Worm (Caenorhabditis elegans) whole organism, L1 larva: ENCODE data around the gene K10C2.12.

Source experiments
- C04F5.9 ChIP-seq: sonication (generic microtip); optimal IDR thresholded peaks from 2 replicates; lab custom pipeline; 2016; ENCODE audit warnings: missing genetic modification characterization, missing compliant biosample characterization
- C34B4.2 ChIP-seq: sonication (generic microtip); optimal IDR thresholded peaks from 2 replicates; lab custom pipeline; 2017; ENCODE audit warnings: mild to moderate bottlenecking, missing genetic modification characterization, missing compliant biosample characterization
- F16B12.6 ChIP-seq: fragments of 150-350 bp; optimal IDR thresholded peaks from 2 replicates; lab custom pipeline; 2014; ENCODE audit warnings: missing biosample characterization, missing genetic modification characterization
- aha-1 ChIP-seq: fragments of 150-350 bp; optimal IDR thresholded peaks from 2 replicates; lab custom pipeline; 2014; ENCODE audit warnings: missing biosample characterization, missing genetic modification characterization
- aly-2 ChIP-seq: fragments of 150-350 bp; optimal IDR thresholded peaks from 2 replicates; lab custom pipeline; 2014; ENCODE audit warnings: missing biosample characterization, missing genetic modification characterization
- blmp-1 ChIP-seq: fragments of 150-350 bp; optimal IDR thresholded peaks from 2 replicates; lab custom pipeline; 2014; ENCODE audit warnings: missing biosample characterization, missing genetic modification characterization
- ceh-8 ChIP-seq: fragments of 200-800 bp; sonication (Bioruptor generic); optimal IDR thresholded peaks from 2 replicates; lab custom pipeline; 2018; ENCODE audit warnings: mild to moderate bottlenecking, missing genetic modification characterization, moderate library complexity, missing compliant biosample characterization
- ceh-88 ChIP-seq: fragments of 200-800 bp; sonication (Bioruptor generic); IDR thresholded peaks from 2 replicates; pipeline ENCODE4 v1.3.6; 2022; ENCODE audit warnings: missing genetic modification characterization, missing compliant biosample characterization
- ces-1 ChIP-seq: fragments of 150-350 bp; optimal IDR thresholded peaks from 2 replicates; lab custom pipeline; 2014; ENCODE audit warnings: missing biosample characterization, missing genetic modification reagents, missing genetic modification characterization
- elt-2 ChIP-seq: sonication (generic microtip); optimal IDR thresholded peaks from 2 replicates; lab custom pipeline; 2016; ENCODE audit warnings: missing genetic modification characterization, mild to moderate bottlenecking, inconsistent platforms, missing compliant biosample characterization, missing genetic modification reagents
- fkh-10 ChIP-seq: sonication (generic microtip); optimal IDR thresholded peaks from 2 replicates; lab custom pipeline; 2017; ENCODE audit warnings: missing biosample characterization, missing genetic modification reagents, missing genetic modification characterization
- fos-1 ChIP-seq: fragments of 150-350 bp; optimal IDR thresholded peaks from 2 replicates; lab custom pipeline; 2014; ENCODE audit warnings: missing biosample characterization, missing genetic modification characterization
- grh-1 ChIP-seq: fragments of 200-800 bp; sonication (Bioruptor generic); IDR thresholded peaks from 2 replicates; pipeline ENCODE4 v1.3.6; 2022; ENCODE audit warnings: missing genetic modification reagents, missing genetic modification characterization, missing compliant biosample characterization
- hlh-17 ChIP-seq: fragments of 200-800 bp; sonication (Bioruptor generic); optimal IDR thresholded peaks from 2 replicates; lab custom pipeline; 2018; ENCODE audit warnings: missing genetic modification characterization, mild to moderate bottlenecking, missing compliant biosample characterization, moderate library complexity, borderline replicate concordance
- hlh-4 ChIP-seq: sonication (generic microtip); optimal IDR thresholded peaks from 2 replicates; lab custom pipeline; 2016; ENCODE audit warnings: mild to moderate bottlenecking, missing genetic modification characterization, missing compliant biosample characterization
- isw-1 ChIP-seq: fragments of 200-800 bp; sonication (Bioruptor generic); IDR thresholded peaks from 2 replicates; pipeline ENCODE4 v1.3.6; 2022; ENCODE audit warnings: missing genetic modification characterization, missing compliant biosample characterization
- lin-13 ChIP-seq: fragments of 150-350 bp; optimal IDR thresholded peaks from 2 replicates; lab custom pipeline; 2014; ENCODE audit warnings: missing biosample characterization, missing genetic modification reagents, missing genetic modification characterization
- lin-14 ChIP-seq: fragments of 200-800 bp; sonication (Bioruptor generic); optimal IDR thresholded peaks from 2 replicates; lab custom pipeline; 2018; ENCODE audit warnings: mild to moderate bottlenecking, missing genetic modification characterization, moderate library complexity, missing compliant biosample characterization
- lin-39 ChIP-seq: fragments of 150-350 bp; optimal IDR thresholded peaks from 2 replicates; lab custom pipeline; 2014; ENCODE audit warnings: missing biosample characterization, missing genetic modification reagents, missing genetic modification characterization
- mab-9 ChIP-seq: fragments of 200-800 bp; sonication (Bioruptor generic); IDR thresholded peaks from 2 replicates; pipeline ENCODE4 v1.3.6; 2022; ENCODE audit warnings: missing genetic modification reagents, missing genetic modification characterization, missing compliant biosample characterization
- mdl-1 ChIP-seq, 2 experiments: fragments of 150-350 bp; optimal IDR thresholded peaks; 2 replicates each; lab custom pipeline; 2014 to 2017; ENCODE audit warnings: missing biosample characterization in 2 of 2, missing genetic modification characterization in 2 of 2, inconsistent platforms in 1 of 2
- mef-2 ChIP-seq: fragments of 150-350 bp; optimal IDR thresholded peaks from 2 replicates; lab custom pipeline; 2014; ENCODE audit warnings: missing biosample characterization, missing genetic modification characterization
- nhr-11 ChIP-seq: fragments of 150-350 bp; optimal IDR thresholded peaks from 2 replicates; lab custom pipeline; 2014; ENCODE audit warnings: missing biosample characterization, missing genetic modification characterization
- nhr-12 ChIP-seq: sonication (generic microtip); optimal IDR thresholded peaks from 2 replicates; lab custom pipeline; 2017; ENCODE audit warnings: missing biosample characterization, missing genetic modification characterization
- nhr-20 ChIP-seq: sonication (generic microtip); optimal IDR thresholded peaks from 2 replicates; lab custom pipeline; 2016; ENCODE audit warnings: mild to moderate bottlenecking, missing genetic modification characterization, missing compliant biosample characterization
- nhr-47 ChIP-seq: sonication (generic microtip); optimal IDR thresholded peaks from 2 replicates; lab custom pipeline; 2016; ENCODE audit warnings: mild to moderate bottlenecking, missing genetic modification characterization, moderate library complexity, missing compliant biosample characterization
- nhr-71 ChIP-seq: sonication (generic microtip); optimal IDR thresholded peaks from 2 replicates; lab custom pipeline; 2016; ENCODE audit warnings: mild to moderate bottlenecking, missing genetic modification characterization, moderate library complexity, missing compliant biosample characterization
- nhr-76 ChIP-seq: sonication (generic microtip); optimal IDR thresholded peaks from 2 replicates; lab custom pipeline; 2017; ENCODE audit warnings: missing biosample characterization, missing genetic modification characterization
- nhr-77 ChIP-seq: fragments of 150-350 bp; optimal IDR thresholded peaks from 2 replicates; lab custom pipeline; 2014; ENCODE audit warnings: missing biosample characterization, missing genetic modification characterization
- nhr-90 ChIP-seq: sonication (generic microtip); optimal IDR thresholded peaks from 2 replicates; lab custom pipeline; 2016; ENCODE audit warnings: mild to moderate bottlenecking, missing genetic modification characterization, missing compliant biosample characterization; ENCODE audit not compliant: poor library complexity
- pag-3 ChIP-seq: sonication (generic microtip); optimal IDR thresholded peaks from 2 replicates; lab custom pipeline; 2017; ENCODE audit warnings: missing genetic modification characterization, mild to moderate bottlenecking, missing compliant biosample characterization, antibody characterized with exemption, borderline replicate concordance; ENCODE audit not compliant: insufficient read depth
- skn-1 ChIP-seq: fragments of 150-350 bp; optimal IDR thresholded peaks from 2 replicates; lab custom pipeline; 2014; ENCODE audit warnings: missing biosample characterization, missing genetic modification characterization
- snu-23 ChIP-seq: sonication (generic microtip); optimal IDR thresholded peaks from 2 replicates; lab custom pipeline; 2016; ENCODE audit warnings: missing genetic modification characterization, missing compliant biosample characterization
- sox-4 ChIP-seq: sonication (generic microtip); optimal IDR thresholded peaks from 2 replicates; lab custom pipeline; 2016; ENCODE audit warnings: missing genetic modification characterization, missing compliant biosample characterization
- sptf-1 ChIP-seq: fragments of 150-350 bp; optimal IDR thresholded peaks from 2 replicates; lab custom pipeline; 2014; ENCODE audit warnings: missing biosample characterization, missing genetic modification characterization
- swsn-7 ChIP-seq: sonication (generic microtip); optimal IDR thresholded peaks from 2 replicates; lab custom pipeline; 2016; ENCODE audit warnings: missing genetic modification characterization, missing compliant biosample characterization
- tlp-1 ChIP-seq: fragments of 150-350 bp; optimal IDR thresholded peaks from 2 replicates; lab custom pipeline; 2014; ENCODE audit warnings: missing biosample characterization, missing genetic modification characterization
- unc-98 ChIP-seq: fragments of 200-800 bp; sonication (Bioruptor generic); IDR thresholded peaks from 2 replicates; pipeline ENCODE4 v1.3.6; 2022; ENCODE audit warnings: missing genetic modification characterization, missing compliant biosample characterization
- xbp-1 ChIP-seq: sonication (generic microtip); optimal IDR thresholded peaks from 2 replicates; lab custom pipeline; 2016; ENCODE audit warnings: missing genetic modification characterization, missing compliant biosample characterization

Gene K10C2.12

ce11 chrX:6448866-6449400 lies 28.4 kb upstream of the K10C2.12 start, which contains the start of gene fah-1 (continued):
- TF ChIP-seq grh-1 (GFP tag; lab: Robert Waterston, UW) (peak; percentile 65), skn-1 (tag; lab: Kevin White, UChicago) (peak; percentile 1), hlh-17 (GFP tag; lab: Kevin White, UChicago) (no peak), xbp-1 (peak; percentile 52), snu-23 (GFP tag; lab: Kevin White, UChicago) (peak; percentile 66), nhr-12 (tag; lab: Kevin White, UChicago) (no peak), mdl-1 (tag; optimal IDR thresholded peaks at IDR 0.05; lab: Kevin White, UChicago) (peak in 1 of 2 experiments; percentile 3), swsn-7 (tag; lab: Kevin White, UChicago) (peak; percentile 27)

- no peak for TF ChIP-seq nhr-20 (tag; lab: Kevin White, UChicago)
- TF ChIP-seq C04F5.9 (tag; lab: Kevin White, UChicago): no peak
- no peak for TF ChIP-seq lin-14 (GFP tag; lab: Kevin White, UChicago)
- no peak for TF ChIP-seq mab-9 (GFP tag; lab: Robert Waterston, UW)
- no peak for TF ChIP-seq fkh-10 (GFP tag; lab: Kevin White, UChicago)
- no peak for TF ChIP-seq tlp-1 (tag; lab: Kevin White, UChicago)
- TF ChIP-seq nhr-71 (tag; lab: Kevin White, UChicago): no peak
- TF ChIP-seq lin-39 (tag; lab: Kevin White, UChicago): no peak
- TF ChIP-seq unc-98 (GFP tag; lab: Robert Waterston, UW): no peak
- TF ChIP-seq nhr-90 (tag; lab: Kevin White, UChicago): no peak
- TF ChIP-seq nhr-47 (tag; lab: Kevin White, UChicago): no peak
- no peak for TF ChIP-seq hlh-4 (tag; lab: Kevin White, UChicago)
- no peak for TF ChIP-seq sox-4
- no peak for TF ChIP-seq mdl-1 (tag; optimal IDR thresholded peaks at IDR 0.05; lab: Kevin White, UChicago)
- TF ChIP-seq nhr-77 (tag; lab: Kevin White, UChicago): no peak
- no peak for TF ChIP-seq nhr-11 (tag; lab: Kevin White, UChicago)
- no peak for TF ChIP-seq nhr-76 (tag; lab: Kevin White, UChicago)
- TF ChIP-seq, all 84 proteins: peak for 0
These were observed 26.0 kb upstream of the K10C2.12 start, which contains the start of gene asp-14 for ce11 chrX:6446564-6446963. asp-14 (minus strand) TSS chrX:6446664.

ce11 chrX:6445239-6445638 lies 24.7 kb upstream of the K10C2.12 start:
- TF ChIP-seq elt-2 (tag; lab: Kevin White, UChicago) (peak; percentile 63), isw-1 (GFP tag; lab: Robert Waterston, UW) (no peak)

- TF ChIP-seq aly-2 (tag; lab: Kevin White, UChicago): no peak
These were observed 22.8 kb upstream of the K10C2.12 start, which contains the start of gene K10C2.7 for ce11 chrX:6443373-6443772. K10C2.7 (minus strand) TSS chrX:6443473.

ce11 chrX:6440464-6440863 lies 19.9 kb upstream of the K10C2.12 start, which contains the start of gene K10C2.14:
K10C2.14 (minus strand) TSS chrX:6440564.
- TF ChIP-seq ceh-8 (GFP tag; lab: Kevin White, UChicago) (no peak), tlp-1 (tag; lab: Kevin White, UChicago) (no peak), nhr-76 (tag; lab: Kevin White, UChicago) (no peak), nhr-71 (tag; lab: Kevin White, UChicago) (no peak), fos-1 (tag; lab: Kevin White, UChicago) (no peak), ceh-88 (GFP tag; lab: Robert Waterston, UW) (no peak), fkh-10 (GFP tag; lab: Kevin White, UChicago) (no peak), lin-13 (no peak), pag-3 (no peak), aha-1 (tag; lab: Kevin White, UChicago) (no peak), C04F5.9 (tag; lab: Kevin White, UChicago) (no peak), ces-1 (GFP tag; lab: Kevin White, UChicago) (no peak), mef-2 (tag; lab: Kevin White, UChicago) (no peak), isw-1 (GFP tag; lab: Robert Waterston, UW) (no peak), sptf-1 (tag; lab: Kevin White, UChicago) (no peak), F16B12.6 (tag; lab: Kevin White, UChicago) (no peak), nhr-47 (tag; lab: Kevin White, UChicago) (no peak), blmp-1 (tag; lab: Kevin White, UChicago) (no peak), C34B4.2 (tag; lab: Kevin White, UChicago) (no peak)
